Worm (Caenorhabditis elegans): Measurements from ENCODE around the gene F56A8.5.

ce11 chrIII:13268856-13269255 lies 3.2 kb downstream of the F56A8.5 start, which contains the start of gene cpf-2:
- TF ChIP-seq hnd-1 (tag; optimal IDR thresholded peaks at IDR 0.05) (peak; percentile 13), tbx-37 (GFP tag; conservative IDR thresholded peaks at IDR 0.05) (peak; percentile 55; the same call in 1 of the 2 replicates)

Data from whole organism, early embryonic.